Worm (Caenorhabditis elegans) whole organism, L4 larva: ENCODE data around the gene F59E11.2.

Source experiments
- ceh-28 ChIP-seq: fragments of 150-350 bp; optimal IDR thresholded peaks from 2 replicates; lab custom pipeline; 2014; ENCODE audit warnings: missing biosample characterization, missing genetic modification reagents, missing genetic modification characterization
- ces-1 ChIP-seq: fragments of 150-350 bp; sonication (generic microtip); optimal IDR thresholded peaks from 4 replicates; lab custom pipeline; 2014; ENCODE audit warnings: missing biosample characterization, missing genetic modification reagents, missing genetic modification characterization
- ctbp-1 ChIP-seq: fragments of 200-800 bp; sonication (Bioruptor generic); IDR thresholded peaks from 2 replicates; pipeline ENCODE4 v1.3.6; 2022; ENCODE audit warnings: missing genetic modification reagents, missing genetic modification characterization, missing compliant biosample characterization
- dmd-8 ChIP-seq: fragments of 200-800 bp; sonication (Bioruptor generic); IDR thresholded peaks from 2 replicates; pipeline ENCODE4 v1.3.6; 2022; ENCODE audit warnings: missing genetic modification characterization, missing compliant biosample characterization
- egl-27 ChIP-seq: sonication (generic microtip); optimal IDR thresholded peaks from 3 replicates; lab custom pipeline; 2017; ENCODE audit warnings: missing biosample characterization, missing genetic modification reagents, missing genetic modification characterization
- fos-1 ChIP-seq: fragments of 150-350 bp; optimal IDR thresholded peaks from 2 replicates; lab custom pipeline; 2014; ENCODE audit warnings: missing biosample characterization, missing genetic modification characterization
- lin-13 ChIP-seq: fragments of 150-350 bp; optimal IDR thresholded peaks from 2 replicates; lab custom pipeline; 2014; ENCODE audit warnings: missing biosample characterization, missing genetic modification reagents, missing genetic modification characterization
- lin-39 ChIP-seq: fragments of 150-350 bp; optimal IDR thresholded peaks from 2 replicates; lab custom pipeline; 2014; ENCODE audit warnings: missing biosample characterization, missing genetic modification reagents, missing genetic modification characterization
- nhr-11 ChIP-seq: fragments of 150-350 bp; optimal IDR thresholded peaks from 2 replicates; lab custom pipeline; 2014; ENCODE audit warnings: missing biosample characterization, missing genetic modification characterization
- nhr-76 ChIP-seq: fragments of 150-350 bp; optimal IDR thresholded peaks from 2 replicates; lab custom pipeline; 2014; ENCODE audit warnings: missing biosample characterization, missing genetic modification characterization

DNA sequence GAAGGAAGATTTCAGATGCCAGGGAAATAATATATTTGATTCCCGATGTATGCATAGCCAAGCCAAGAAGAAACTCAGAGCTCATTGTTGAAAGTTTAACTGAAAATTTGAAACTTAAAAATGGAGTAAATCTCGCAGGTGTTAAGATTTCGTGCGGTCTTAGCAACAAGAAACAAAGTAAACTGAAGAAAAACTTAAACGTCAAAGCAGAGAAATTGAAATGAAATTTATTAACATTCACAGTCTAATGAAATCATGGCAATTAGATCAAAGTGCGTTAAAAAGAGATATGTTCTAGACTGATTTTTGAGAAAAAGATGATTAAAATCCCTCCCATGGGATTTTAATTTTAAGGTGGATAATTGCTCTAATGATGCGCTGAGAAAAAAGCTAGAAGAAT lies 20.4 kb upstream of the F59E11.2 start, which contains the start of gene str-84:
- TF ChIP-seq lin-39 (tag; lab: Kevin White, UChicago) (no peak), nhr-76 (no peak), lin-13 (GFP tag; lab: Kevin White, UChicago) (no peak), fos-1 (tag; lab: Kevin White, UChicago) (no peak), ctbp-1 (GFP tag; lab: Robert Waterston, UW) (no peak), dmd-8 (GFP tag; lab: Robert Waterston, UW) (no peak), ces-1 (no peak), ceh-28 (tag; lab: Kevin White, UChicago) (no peak), egl-27 (tag; lab: Kevin White, UChicago) (no peak), nhr-11 (tag; lab: Kevin White, UChicago) (no peak)
